Worm (Caenorhabditis elegans): ENCODE data around the gene hda-2.

DNA sequence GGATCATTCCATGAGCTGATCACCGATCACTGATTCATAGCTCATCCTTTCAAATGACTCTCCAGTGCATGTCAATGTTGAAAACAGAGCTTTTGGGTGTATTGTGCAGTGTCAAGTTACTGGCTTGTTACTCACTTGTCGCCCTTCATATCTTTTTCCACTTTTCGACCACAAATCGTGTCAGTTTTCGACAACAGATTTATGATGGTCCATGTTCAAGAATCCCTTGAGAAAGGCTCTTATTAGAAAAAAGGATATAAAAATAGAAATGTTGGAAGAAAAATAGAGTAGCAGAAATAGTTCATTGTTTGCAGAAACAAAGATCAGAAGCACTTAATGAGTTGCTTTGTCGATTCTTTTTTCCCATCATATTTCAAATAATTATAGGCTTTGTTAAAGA is 38.9 kb downstream of the hda-2 start:
- no peak for TF ChIP-seq xnd-1 (tag; optimal IDR thresholded peaks at IDR 0.05)
- no peak for TF ChIP-seq nhr-80 (tag; optimal IDR thresholded peaks at IDR 0.05)
- TF ChIP-seq Y53F4B.3 (GFP tag; IDR thresholded peaks at IDR 0.05), result no peak
- no peak for TF ChIP-seq egrh-3 (GFP tag; IDR thresholded peaks at IDR 0.05)
- no peak for TF ChIP-seq repo-1 (tag; optimal IDR thresholded peaks at IDR 0.05)
- no peak for TF ChIP-seq pha-4 (tag; optimal IDR thresholded peaks at IDR 0.05)

Data from whole organism, young adult.